Fruit fly (Drosophila melanogaster): ENCODE data around the gene moody.

DNA sequence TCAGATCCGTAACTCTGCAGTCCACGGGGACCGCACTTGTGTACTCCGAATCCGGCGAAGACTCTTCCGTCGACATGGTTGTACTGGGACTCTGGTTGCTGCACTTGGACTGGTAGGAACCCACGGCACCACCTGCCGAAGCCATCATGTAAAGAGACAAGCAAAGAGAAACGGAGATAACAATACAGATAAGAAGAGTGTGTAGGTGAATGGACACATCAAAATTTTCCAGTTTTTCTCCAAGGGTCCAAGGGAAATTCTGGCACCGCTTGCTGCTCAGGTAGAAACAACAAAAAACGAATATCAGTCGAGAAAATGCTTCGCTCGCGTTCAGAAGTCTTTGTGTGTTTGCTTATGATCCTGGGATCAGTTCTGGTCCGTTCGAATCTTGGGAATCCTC is 18.4 kb upstream of the moody start, which contains the start of gene CG4194:
- TF ChIP-seq psq (optimal IDR thresholded peaks at IDR 0.05) (no peak), Myc (optimal IDR thresholded peaks at IDR 0.05) (no peak), h (optimal IDR thresholded peaks at IDR 0.05) (no peak), insv (optimal IDR thresholded peaks at IDR 0.05) (no peak), Sin3A (optimal IDR thresholded peaks at IDR 0.05) (no peak)

Data from Kc167 (cell line).